Fruit fly (Drosophila melanogaster) whole organism, embryonic: Measurements from ENCODE around the gene Cdc50.

Experiments
- BEAF-32 ChIP-seq: fragments of 200-800 bp; sonication (Bioruptor generic); optimal IDR thresholded peaks from 3 replicates; lab custom pipeline; 2017; ENCODE audit warnings: missing biosample characterization, missing genetic modification characterization, mild to moderate bottlenecking, moderate library complexity, missing genetic modification reagents
- Blimp-1 ChIP-seq: fragments of 200-800 bp; sonication (Bioruptor generic); optimal IDR thresholded peaks from 3 replicates; lab custom pipeline; 2018; ENCODE audit warnings: missing biosample characterization, missing genetic modification characterization, mild to moderate bottlenecking, moderate library complexity, missing genetic modification reagents
- BtbVII ChIP-seq: fragments of 200-800 bp; sonication (Bioruptor generic); optimal IDR thresholded peaks from 3 replicates; lab custom pipeline; 2017; ENCODE audit warnings: missing biosample characterization, mild to moderate bottlenecking, missing genetic modification characterization
- CG10147 ChIP-seq: fragments of 200-800 bp; sonication (Bioruptor generic); optimal IDR thresholded peaks from 2 replicates; lab custom pipeline; 2019; ENCODE audit warnings: missing biosample characterization, mild to moderate bottlenecking, missing genetic modification characterization, moderate library complexity
- CG11560 ChIP-seq: fragments of 200-800 bp; sonication (Bioruptor generic); IDR thresholded peaks from 3 replicates; pipeline ENCODE4 v1.3.6; 2022; ENCODE audit warnings: missing biosample characterization, missing genetic modification characterization
- CG12299 ChIP-seq: fragments of 200-800 bp; sonication (Bioruptor generic); optimal IDR thresholded peaks from 2 replicates; lab custom pipeline; 2018; ENCODE audit warnings: missing biosample characterization, mild to moderate bottlenecking, missing genetic modification characterization
- CG14667 ChIP-seq: fragments of 200-800 bp; sonication (Bioruptor generic); IDR thresholded peaks from 2 replicates; pipeline ENCODE4 v1.3.6; 2022; ENCODE audit warnings: missing biosample characterization, missing genetic modification characterization
- CG15514 ChIP-seq: fragments of 200-800 bp; sonication (Bioruptor generic); optimal IDR thresholded peaks from 3 replicates; lab custom pipeline; 2017; ENCODE audit warnings: missing biosample characterization, missing genetic modification characterization, mild to moderate bottlenecking, moderate library complexity, missing genetic modification reagents
- CG16813 ChIP-seq: fragments of 200-800 bp; sonication (Bioruptor generic); IDR thresholded peaks from 3 replicates; pipeline ENCODE4 v1.3.6; 2022; ENCODE audit warnings: missing biosample characterization, missing genetic modification characterization; ENCODE audit not compliant: partially characterized antibody
- CG16815 ChIP-seq: fragments of 200-800 bp; sonication (Bioruptor generic); optimal IDR thresholded peaks from 3 replicates; lab custom pipeline; 2017; ENCODE audit warnings: missing biosample characterization, mild to moderate bottlenecking, missing genetic modification characterization
- CG17829 ChIP-seq: fragments of 200-800 bp; optimal IDR thresholded peaks from 2 replicates; lab custom pipeline; 2019; ENCODE audit warnings: missing biosample characterization, mild to moderate bottlenecking, missing genetic modification characterization, moderate library complexity
- CG2199 ChIP-seq: fragments of 200-800 bp; sonication (Bioruptor generic); IDR thresholded peaks from 3 replicates; pipeline ENCODE4 v1.3.6; 2022; ENCODE audit warnings: missing biosample characterization, missing genetic modification characterization
- CG31365 ChIP-seq: fragments of 200-800 bp; sonication (Bioruptor generic); optimal IDR thresholded peaks from 2 replicates; lab custom pipeline; 2018; ENCODE audit warnings: missing biosample characterization, mild to moderate bottlenecking, missing genetic modification characterization
- CG3281 ChIP-seq: fragments of 200-800 bp; sonication (Bioruptor generic); optimal IDR thresholded peaks from 3 replicates; lab custom pipeline; 2017; ENCODE audit warnings: missing biosample characterization, mild to moderate bottlenecking, missing genetic modification characterization
- CG34376 ChIP-seq: fragments of 200-800 bp; sonication (Bioruptor generic); optimal IDR thresholded peaks from 2 replicates; lab custom pipeline; 2018; ENCODE audit warnings: missing biosample characterization, mild to moderate bottlenecking, missing genetic modification characterization
- CG5953 ChIP-seq: fragments of 200-800 bp; sonication (Bioruptor generic); IDR thresholded peaks from 2 replicates; pipeline ENCODE4 v1.3.6; 2022; ENCODE audit warnings: missing biosample characterization, missing genetic modification characterization
- CG6689 ChIP-seq: fragments of 200-800 bp; sonication (Bioruptor generic); IDR thresholded peaks from 2 replicates; pipeline ENCODE4 v1.3.6; 2022; ENCODE audit warnings: missing biosample characterization, missing genetic modification characterization
- CG6791 ChIP-seq: fragments of 200-800 bp; sonication (Bioruptor generic); IDR thresholded peaks from 3 replicates; pipeline ENCODE4 v1.3.6; 2022; ENCODE audit warnings: missing biosample characterization, missing genetic modification characterization; ENCODE audit not compliant: partially characterized antibody
- CG7372 ChIP-seq: fragments of 200-800 bp; sonication (Bioruptor generic); IDR thresholded peaks from 2 replicates; pipeline ENCODE4 v1.3.6; 2022; ENCODE audit warnings: missing biosample characterization, missing genetic modification characterization
- CG9609 ChIP-seq: fragments of 200-800 bp; sonication (Bioruptor generic); optimal IDR thresholded peaks from 3 replicates; lab custom pipeline; 2016; ENCODE audit warnings: missing biosample characterization, missing genetic modification characterization
- CG9817 ChIP-seq: fragments of 200-800 bp; sonication (Bioruptor generic); optimal IDR thresholded peaks from 2 replicates; lab custom pipeline; 2018; ENCODE audit warnings: missing biosample characterization, mild to moderate bottlenecking, missing genetic modification characterization, moderate library complexity
- Dp ChIP-seq: fragments of 200-800 bp; sonication (Bioruptor generic); optimal IDR thresholded peaks from 2 replicates; lab custom pipeline; 2018; ENCODE audit warnings: missing biosample characterization, mild to moderate bottlenecking, missing genetic modification characterization, moderate library complexity
- Ets97D ChIP-seq: fragments of 200-800 bp; sonication (Bioruptor generic); optimal IDR thresholded peaks from 3 replicates; lab custom pipeline; 2016; ENCODE audit warnings: missing biosample characterization, missing genetic modification characterization
- Fer1 ChIP-seq: fragments of 200-800 bp; sonication (Bioruptor generic); optimal IDR thresholded peaks from 2 replicates; lab custom pipeline; 2017; ENCODE audit warnings: missing biosample characterization, mild to moderate bottlenecking, missing genetic modification characterization
- HLH3B ChIP-seq: fragments of 200-800 bp; sonication (Bioruptor generic); IDR thresholded peaks from 2 replicates; pipeline ENCODE4 v1.3.6; 2022; ENCODE audit warnings: missing biosample characterization, missing genetic modification characterization
- Hmx ChIP-seq: fragments of 200-800 bp; sonication (Bioruptor generic); optimal IDR thresholded peaks from 2 replicates; lab custom pipeline; 2016; ENCODE audit warnings: missing biosample characterization, missing genetic modification characterization
- Jarid2 ChIP-seq: fragments of 200-800 bp; sonication (Bioruptor generic); optimal IDR thresholded peaks from 3 replicates; lab custom pipeline; 2017; ENCODE audit warnings: mild to moderate bottlenecking, missing biosample characterization, missing genetic modification reagents, missing genetic modification characterization
- MBD-R2 ChIP-seq: fragments of 200-800 bp; sonication (Bioruptor generic); IDR thresholded peaks from 2 replicates; pipeline ENCODE4 v1.3.6; 2022; ENCODE audit warnings: missing biosample characterization, missing genetic modification characterization
- Pdp1 ChIP-seq, 2 experiments: fragments of 200-800 bp; sonication (Bioruptor generic); optimal IDR thresholded peaks; 3 replicates each; lab custom pipeline; 2016; ENCODE audit warnings: missing biosample characterization in 2 of 2, missing genetic modification characterization in 2 of 2, mild to moderate bottlenecking in 1 of 2, moderate library complexity in 1 of 2
- Sin3A ChIP-seq: fragments of >200 bp; optimal IDR thresholded peaks from 2 replicates; lab custom pipeline; 2018
- Ssrp ChIP-seq: fragments of 200-800 bp; sonication (Bioruptor generic); optimal IDR thresholded peaks from 2 replicates; lab custom pipeline; 2018; ENCODE audit warnings: missing biosample characterization, mild to moderate bottlenecking, missing genetic modification characterization, moderate library complexity
- abd-A ChIP-seq: fragments of 200-800 bp; sonication (Bioruptor generic); optimal IDR thresholded peaks from 3 replicates; lab custom pipeline; 2019; ENCODE audit warnings: missing biosample characterization, mild to moderate bottlenecking, missing genetic modification characterization, moderate library complexity
- ato ChIP-seq: fragments of 200-800 bp; sonication (Bioruptor generic); IDR thresholded peaks from 2 replicates; pipeline ENCODE4 v1.3.6; 2022; ENCODE audit warnings: missing biosample characterization, missing genetic modification characterization; ENCODE audit not compliant: partially characterized antibody
- chn ChIP-seq: fragments of 200-800 bp; sonication (Bioruptor generic); optimal IDR thresholded peaks from 2 replicates; lab custom pipeline; 2016; ENCODE audit warnings: missing biosample characterization, missing genetic modification characterization
- inv ChIP-seq: fragments of 200-800 bp; sonication (Bioruptor generic); IDR thresholded peaks from 2 replicates; pipeline ENCODE4 v1.3.6; 2022; ENCODE audit warnings: missing biosample characterization, missing genetic modification characterization; ENCODE audit not compliant: partially characterized antibody
- lilli ChIP-seq: fragments of 200-800 bp; sonication (Bioruptor generic); optimal IDR thresholded peaks from 3 replicates; lab custom pipeline; 2016; ENCODE audit warnings: missing biosample characterization, missing genetic modification characterization
- mld ChIP-seq: fragments of 200-800 bp; sonication (Bioruptor generic); IDR thresholded peaks from 3 replicates; pipeline ENCODE4 v1.3.6; 2022; ENCODE audit warnings: missing biosample characterization, missing genetic modification characterization; ENCODE audit not compliant: partially characterized antibody
- nmo ChIP-seq: fragments of 200-800 bp; sonication (Bioruptor generic); optimal IDR thresholded peaks from 2 replicates; lab custom pipeline; 2018; ENCODE audit warnings: missing biosample characterization, mild to moderate bottlenecking, missing genetic modification characterization, moderate library complexity
- pan ChIP-seq, 4 experiments: fragments of >200 bp in 3 of 4; fragments of 200-800 bp in 1 of 4; sonication (Bioruptor generic) in 1 of 4; optimal IDR thresholded peaks in 3 of 4; IDR thresholded peaks in 1 of 4; 2 replicates each; pipeline versions ENCODE4 v1.3.6 to Lab custom; 2017 to 2022; ENCODE audit warnings: missing biosample characterization in 2 of 4, missing genetic modification characterization in 2 of 4, mixed read lengths in 1 of 4
- pum ChIP-seq: fragments of 200-800 bp; sonication (Bioruptor generic); optimal IDR thresholded peaks from 2 replicates; lab custom pipeline; 2016; ENCODE audit warnings: missing biosample characterization, missing genetic modification characterization
- pzg ChIP-seq: fragments of 200-800 bp; sonication (Bioruptor generic); optimal IDR thresholded peaks from 3 replicates; lab custom pipeline; 2018; ENCODE audit warnings: missing biosample characterization, mild to moderate bottlenecking, missing genetic modification characterization, moderate library complexity
- sens ChIP-seq: fragments of 200-800 bp; sonication (Bioruptor generic); peaks from one replicate; lab custom pipeline; 2016; ENCODE audit warnings: missing biosample characterization, missing genetic modification characterization
- sob ChIP-seq: fragments of 200-800 bp; sonication (Bioruptor generic); IDR thresholded peaks from 2 replicates; pipeline ENCODE4 v1.3.6; 2022; ENCODE audit warnings: missing biosample characterization, missing genetic modification characterization
- sqz ChIP-seq: fragments of 200-800 bp; sonication (Bioruptor generic); optimal IDR thresholded peaks from 3 replicates; lab custom pipeline; 2018; ENCODE audit warnings: missing biosample characterization, mild to moderate bottlenecking, missing genetic modification characterization
- tap ChIP-seq: fragments of 200-800 bp; optimal IDR thresholded peaks from 3 replicates; lab custom pipeline; 2019; ENCODE audit warnings: missing biosample characterization, mild to moderate bottlenecking, missing genetic modification characterization, moderate library complexity
- unpg ChIP-seq: fragments of 200-800 bp; sonication (Bioruptor generic); optimal IDR thresholded peaks from 3 replicates; lab custom pipeline; 2018; ENCODE audit warnings: missing biosample characterization, mild to moderate bottlenecking, missing genetic modification characterization, moderate library complexity
- z ChIP-seq: fragments of 200-800 bp; sonication (Bioruptor generic); IDR thresholded peaks from 3 replicates; pipeline ENCODE4 v1.3.6; 2022; ENCODE audit warnings: missing biosample characterization, missing genetic modification characterization

Cdc50 gene

DNA sequence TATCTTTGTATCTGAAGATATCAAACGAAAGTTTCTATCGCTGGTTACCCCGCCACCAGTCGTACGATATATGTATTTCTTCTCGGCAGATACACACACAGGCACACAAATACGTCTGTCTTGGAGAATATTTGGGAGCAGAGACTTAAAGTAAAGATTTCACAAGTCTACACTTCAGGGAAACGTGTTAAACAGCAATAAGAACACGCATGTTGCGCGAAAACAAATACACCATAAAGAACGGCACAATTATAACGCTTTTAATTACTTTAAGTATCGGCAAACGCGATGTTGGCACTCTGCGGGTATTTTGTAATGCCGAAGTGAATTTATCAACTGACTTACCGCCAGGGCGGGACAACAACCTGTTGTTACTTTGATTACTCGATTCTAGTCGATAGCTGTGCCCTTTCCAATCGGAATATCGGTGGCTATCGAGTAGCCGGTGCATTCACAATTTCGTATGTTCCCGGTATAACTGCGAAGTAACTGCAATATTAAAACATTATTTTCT is 19.1 kb downstream of the Cdc50 start, which contains the start of gene AnxB11 (continued):
- peak; percentile 14; the same call in 2 of the 3 replicates for TF ChIP-seq CG16813 (GFP tag; lab: Robert Waterston, UW)
- TF ChIP-seq chn (GFP tag; lab: Kevin White, UChicago): no peak
- TF ChIP-seq CG6689 (GFP tag; lab: Robert Waterston, UW): no peak
- peak; percentile 37; the same call in 1 of the 2 replicates for TF ChIP-seq MBD-R2 (GFP tag; lab: Robert Waterston, UW)
- no peak for TF ChIP-seq unpg
- no peak for TF ChIP-seq abd-A (tag; lab: Kevin White, UChicago)
- TF ChIP-seq Sin3A (lab: Kevin White, UChicago): peak; percentile 29
- no peak for TF ChIP-seq inv (GFP tag; lab: Robert Waterston, UW)
- peak; percentile 26; the same call in 1 of the 2 replicates for TF ChIP-seq sob
- peak; percentile 66; the same call in 2 of the 3 replicates for TF ChIP-seq mld
- peak; percentile 53 for TF ChIP-seq CG34376 (GFP tag; lab: Kevin White, UChicago)
- TF ChIP-seq ato (GFP tag; lab: Robert Waterston, UW): peak; percentile 76
- TF ChIP-seq Dp (GFP tag; lab: Kevin White, UChicago): peak; percentile 70
- TF ChIP-seq CG6791 (GFP tag; lab: Robert Waterston, UW): peak; percentile 76
- TF ChIP-seq CG7372 (GFP tag; lab: Robert Waterston, UW): no peak

DNA sequence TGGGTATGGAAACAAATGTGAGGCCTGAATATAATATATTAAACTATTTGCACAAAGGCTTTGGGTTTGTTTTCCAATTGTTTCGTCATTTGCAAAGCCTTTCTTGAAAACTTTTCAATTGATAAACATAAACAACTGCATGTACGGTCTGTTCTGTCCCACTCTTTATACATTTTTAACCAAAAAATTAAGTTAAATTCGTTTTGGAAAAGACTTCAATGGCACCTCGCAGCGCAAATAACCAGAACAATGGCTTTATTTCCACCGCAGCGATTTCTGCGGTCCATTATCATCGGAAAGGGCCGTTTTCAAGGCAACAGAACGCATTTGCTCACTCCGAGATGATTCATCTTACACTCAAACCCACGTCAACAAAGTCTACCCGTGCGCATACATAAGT is 20.2 kb downstream of the Cdc50 start:
- no peak for TF ChIP-seq CG12299 (tag; lab: Kevin White, UChicago)
- TF ChIP-seq pzg (GFP tag; lab: Kevin White, UChicago): no peak
- no peak for TF ChIP-seq CG9609
- TF ChIP-seq chn (GFP tag; lab: Kevin White, UChicago): no peak
- no peak for TF ChIP-seq CG11560

DNA sequence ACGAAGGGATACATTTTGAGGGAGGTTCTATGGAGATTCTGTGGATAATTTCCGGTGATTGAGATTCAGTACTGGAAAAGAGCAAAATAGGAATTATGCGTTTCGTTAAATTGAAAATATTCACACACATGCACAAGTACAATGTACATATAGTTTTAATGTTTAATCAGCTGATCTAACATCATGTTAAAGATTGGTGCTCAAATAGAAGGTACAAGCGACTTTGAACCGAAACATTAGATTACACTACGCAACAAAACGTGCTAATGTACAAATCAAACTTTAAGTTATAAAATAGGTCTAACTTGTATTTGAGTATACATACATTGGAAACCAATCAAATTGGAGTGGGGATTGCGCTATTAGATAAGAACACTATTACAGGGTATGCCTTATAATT is 21.0 kb downstream of the Cdc50 start:
- TF ChIP-seq Ets97D (GFP tag; lab: Kevin White, UChicago) (no peak), Ssrp (tag; lab: Kevin White, UChicago) (no peak), HLH3B (GFP tag; lab: Robert Waterston, UW) (0 out of 2 replicates have a peak, but pooled peaks have one; percentile 16), CG5953 (GFP tag; lab: Robert Waterston, UW) (no peak), CG10147 (GFP tag; lab: Kevin White, UChicago) (no peak), BEAF-32 (GFP tag; lab: Kevin White, UChicago) (no peak), CG17829 (tag; lab: Kevin White, UChicago) (no peak), chn (GFP tag; lab: Kevin White, UChicago) (no peak), lilli (no peak), pan (optimal IDR thresholded peaks at IDR 0.05; lab: Kevin White, UChicago) (no peak), pan (GFP tag; optimal IDR thresholded peaks at IDR 0.05 in 1 of 2, IDR thresholded peaks at IDR 0.05 in 1 of 2) (peak in 1 of 2 experiments; percentile 14), CG16815 (GFP tag; lab: Kevin White, UChicago) (no peak), CG9817 (no peak), CG3281 (GFP tag; lab: Kevin White, UChicago) (peak; percentile 12), sens (GFP tag; lab: Kevin White, UChicago) (peak; percentile 76), tap (tag; lab: Kevin White, UChicago) (no peak), Blimp-1 (GFP tag; lab: Kevin White, UChicago) (no peak), sqz (GFP tag; lab: Kevin White, UChicago) (no peak), BtbVII (GFP tag; lab: Kevin White, UChicago) (peak; percentile 26), CG14667 (no peak), z (GFP tag; lab: Robert Waterston, UW) (no peak), Hmx (GFP tag; lab: Kevin White, UChicago) (no peak), Fer1 (GFP tag; lab: Kevin White, UChicago) (peak; percentile 50), CG2199 (GFP tag; lab: Robert Waterston, UW) (no peak), CG31365 (tag; lab: Kevin White, UChicago) (peak; percentile 8), CG15514 (GFP tag; lab: Kevin White, UChicago) (peak; percentile 34), pum (GFP tag; lab: Kevin White, UChicago) (no peak), Pdp1 (GFP tag; optimal IDR thresholded peaks at IDR 0.05; lab: Kevin White, UChicago) (peak in 1 of 2 experiments; percentile 28), Jarid2 (GFP tag; lab: Kevin White, UChicago) (no peak), nmo (GFP tag; lab: Kevin White, UChicago) (no peak)
